Fruit fly (Drosophila melanogaster) whole organism, wandering third instar larva: ENCODE results near the gene osp.
A peak's percentile ranks its signal among the peaks of the same experiment; 100 is the strongest.

Experiments used
- Abd-B ChIP-seq: fragments of >200 bp; optimal IDR thresholded peaks from 2 replicates; lab custom pipeline; 2017; ENCODE audit warnings: missing biosample characterization, missing genetic modification characterization
- CG32264 ChIP-seq: fragments of 200-800 bp; sonication (Bioruptor generic); optimal IDR thresholded peaks from 2 replicates; lab custom pipeline; 2016; ENCODE audit warnings: missing biosample characterization, missing genetic modification characterization
- CG9705 ChIP-seq: fragments of 200-800 bp; sonication (Bioruptor generic); optimal IDR thresholded peaks from 2 replicates; lab custom pipeline; 2018; ENCODE audit warnings: missing biosample characterization, mild to moderate bottlenecking, missing genetic modification characterization
- CrebA ChIP-seq: fragments of 200-800 bp; sonication (Bioruptor generic); optimal IDR thresholded peaks from 2 replicates; lab custom pipeline; 2016; ENCODE audit warnings: missing biosample characterization, mild to moderate bottlenecking, missing genetic modification characterization, borderline replicate concordance
- Dfd ChIP-seq: fragments of >200 bp; optimal IDR thresholded peaks from 2 replicates; lab custom pipeline; 2017; ENCODE audit warnings: missing biosample characterization, missing genetic modification characterization
- Dif ChIP-seq: fragments of 200-275, 200-300 bp; sonication (Bioruptor generic); optimal IDR thresholded peaks from 2 replicates; lab custom pipeline; 2018; ENCODE audit warnings: missing biosample characterization, missing genetic modification characterization; ENCODE audit not compliant: partially characterized antibody
- GATAd ChIP-seq: sonication (Bioruptor generic); optimal IDR thresholded peaks from 2 replicates; lab custom pipeline; 2016; ENCODE audit warnings: missing biosample characterization, missing genetic modification characterization
- HLH106 ChIP-seq: fragments of 200-800 bp; optimal IDR thresholded peaks from 3 replicates; lab custom pipeline; 2019; ENCODE audit warnings: missing biosample characterization, mild to moderate bottlenecking, missing genetic modification characterization, moderate library complexity
- Hnf4 ChIP-seq: fragments of 200-800 bp; sonication (Bioruptor generic); optimal IDR thresholded peaks from 2 replicates; lab custom pipeline; 2016; ENCODE audit warnings: missing biosample characterization, mild to moderate bottlenecking, missing genetic modification characterization
- Hr78 ChIP-seq: fragments of >200 bp; optimal IDR thresholded peaks from 2 replicates; lab custom pipeline; 2017; ENCODE audit warnings: missing biosample characterization, missing genetic modification characterization
- Hr83 ChIP-seq: fragments of 200-300 bp; sonication (Bioruptor generic); optimal IDR thresholded peaks from 2 replicates; lab custom pipeline; 2016; ENCODE audit warnings: missing biosample characterization, mild to moderate bottlenecking, missing genetic modification characterization, moderate library complexity; ENCODE audit not compliant: poor library complexity, severe bottlenecking
- Jra ChIP-seq: sonication (Bioruptor generic); optimal IDR thresholded peaks from 2 replicates; lab custom pipeline; 2016; ENCODE audit warnings: missing biosample characterization, missing genetic modification characterization
- Mio ChIP-seq: sonication (Bioruptor generic); optimal IDR thresholded peaks from 2 replicates; lab custom pipeline; 2016; ENCODE audit warnings: missing biosample characterization, missing genetic modification characterization
- Myc ChIP-seq: fragments of >200 bp; optimal IDR thresholded peaks from 2 replicates; lab custom pipeline; 2017
- N ChIP-seq: fragments of >200 bp; optimal IDR thresholded peaks from 2 replicates; lab custom pipeline; 2018; ENCODE audit warnings: missing biosample characterization, missing external identifiers, missing genetic modification characterization
- OdsH ChIP-seq: fragments of 200-800 bp; sonication (Bioruptor generic); optimal IDR thresholded peaks from 2 replicates; lab custom pipeline; 2016; ENCODE audit warnings: missing biosample characterization, mild to moderate bottlenecking, missing genetic modification characterization
- Rel ChIP-seq, 2 experiments: fragments of 200-800 bp; sonication (Bioruptor generic) in 1 of 2; optimal IDR thresholded peaks; 2 replicates in 1 of 2; 3 replicates in 1 of 2; lab custom pipeline; 2016 to 2019; ENCODE audit warnings: mild to moderate bottlenecking in 2 of 2, missing biosample characterization in 2 of 2, missing genetic modification characterization in 2 of 2, moderate library complexity in 1 of 2
- Sp1 ChIP-seq: fragments of 200-800 bp; sonication (Bioruptor generic); optimal IDR thresholded peaks from 3 replicates; lab custom pipeline; 2019; ENCODE audit warnings: missing biosample characterization, mild to moderate bottlenecking, missing genetic modification characterization, moderate library complexity
- Vsx2 ChIP-seq: fragments of 200-300, 225-300 bp; sonication (Bioruptor generic); optimal IDR thresholded peaks from 2 replicates; lab custom pipeline; 2018; ENCODE audit warnings: missing biosample characterization, missing genetic modification characterization; ENCODE audit not compliant: partially characterized antibody
- br ChIP-seq: fragments of 200-800 bp; sonication (Bioruptor generic); optimal IDR thresholded peaks from 2 replicates; lab custom pipeline; 2016; ENCODE audit warnings: missing biosample characterization, missing genetic modification characterization
- brk ChIP-seq: fragments of 200-800 bp; sonication (Bioruptor generic); optimal IDR thresholded peaks from 2 replicates; lab custom pipeline; 2016; ENCODE audit warnings: missing biosample characterization, mild to moderate bottlenecking, missing genetic modification characterization
- dl ChIP-seq, 2 experiments: fragments of 175-275, 200-275 bp in 1 of 2; fragments of 200-275 bp in 1 of 2; sonication (Bioruptor generic); optimal IDR thresholded peaks; lab custom pipeline; 2018; ENCODE audit warnings: mild to moderate bottlenecking in 2 of 2, missing biosample characterization in 2 of 2, missing genetic modification characterization in 2 of 2, moderate library complexity in 2 of 2; ENCODE audit not compliant: partially characterized antibody in 2 of 2, insufficient read depth in 1 of 2
- dmrt93B ChIP-seq: fragments of 200-800 bp; sonication (Bioruptor generic); optimal IDR thresholded peaks from 2 replicates; lab custom pipeline; 2018; ENCODE audit warnings: missing biosample characterization, mild to moderate bottlenecking, missing genetic modification characterization
- ey ChIP-seq: fragments of 200-800 bp; sonication (Bioruptor generic); optimal IDR thresholded peaks from 2 replicates; lab custom pipeline; 2016; ENCODE audit warnings: missing biosample characterization, missing genetic modification characterization
- foxo ChIP-seq, 2 experiments: fragments of 200-800 bp; sonication (Bioruptor generic); optimal IDR thresholded peaks; 2 replicates in 1 of 2; 3 replicates in 1 of 2; lab custom pipeline; 2016 to 2017; ENCODE audit warnings: missing biosample characterization in 2 of 2, missing genetic modification characterization in 2 of 2
- fru ChIP-seq: fragments of 200-800 bp; sonication (Bioruptor generic); optimal IDR thresholded peaks from 3 replicates; lab custom pipeline; 2016; ENCODE audit warnings: missing biosample characterization, mild to moderate bottlenecking, missing genetic modification characterization
- h ChIP-seq: fragments of 200-800 bp; sonication (Bioruptor generic); optimal IDR thresholded peaks from 3 replicates; lab custom pipeline; 2016; ENCODE audit warnings: missing biosample characterization, mild to moderate bottlenecking, missing genetic modification characterization
- jim ChIP-seq: fragments of 175-275, 200-325 bp; sonication (Bioruptor generic); optimal IDR thresholded peaks from 2 replicates; lab custom pipeline; 2016; ENCODE audit warnings: missing biosample characterization, mild to moderate bottlenecking, missing genetic modification characterization
- lola ChIP-seq: fragments of >200 bp; optimal IDR thresholded peaks from 2 replicates; lab custom pipeline; 2017; ENCODE audit warnings: missing biosample characterization, missing genetic modification characterization
- pan ChIP-seq: fragments of >200 bp; optimal IDR thresholded peaks from 2 replicates; lab custom pipeline; 2017
- psq ChIP-seq: fragments of 200-800 bp; sonication (Bioruptor generic); optimal IDR thresholded peaks from 3 replicates; lab custom pipeline; 2017; ENCODE audit warnings: missing biosample characterization, mild to moderate bottlenecking, missing genetic modification characterization, moderate library complexity
- rgr ChIP-seq: fragments of 200-800 bp; sonication (Bioruptor generic); optimal IDR thresholded peaks from 3 replicates; lab custom pipeline; 2016; ENCODE audit warnings: missing biosample characterization, mild to moderate bottlenecking, missing genetic modification characterization
- sage ChIP-seq: fragments of 200-800 bp; sonication (Bioruptor generic); optimal IDR thresholded peaks from 2 replicates; lab custom pipeline; 2016; ENCODE audit warnings: missing biosample characterization, mild to moderate bottlenecking, missing genetic modification characterization
- sv ChIP-seq: fragments of 200-800 bp; sonication (Bioruptor generic); optimal IDR thresholded peaks from 3 replicates; lab custom pipeline; 2016; ENCODE audit warnings: missing biosample characterization, missing genetic modification characterization
- tai ChIP-seq: sonication (Bioruptor generic); optimal IDR thresholded peaks from 2 replicates; lab custom pipeline; 2016; ENCODE audit warnings: missing biosample characterization, missing genetic modification characterization
- usp ChIP-seq: fragments of >200 bp; optimal IDR thresholded peaks from 2 replicates; lab custom pipeline; 2017; ENCODE audit warnings: missing biosample characterization, missing genetic modification characterization
- woc ChIP-seq: sonication (Bioruptor generic); optimal IDR thresholded peaks from 2 replicates; lab custom pipeline; 2016; ENCODE audit warnings: missing biosample characterization, mild to moderate bottlenecking, missing genetic modification characterization

The osp gene

dm6 chr2L:14556811-14557210 is 132.3 kb downstream of the osp start:
- TF ChIP-seq dl (GFP tag; optimal IDR thresholded peaks at IDR 0.05; lab: Kevin White, UChicago; ENCODE audit: insufficient read depth in 1 of 2, partially characterized antibody in 2 of 2), result no peak
- no peak for TF ChIP-seq N (GFP tag; lab: Kevin White, UChicago)
- TF ChIP-seq dmrt93B (GFP tag; lab: Kevin White, UChicago), result no peak
- no peak for TF ChIP-seq fru (GFP tag; lab: Kevin White, UChicago)
- no peak for TF ChIP-seq Jra (GFP tag; lab: Kevin White, UChicago)
- peak; percentile 81 for TF ChIP-seq sv (GFP tag; lab: Kevin White, UChicago)

dm6 chr2L:14556224-14556623 is 132.9 kb downstream of the osp start:
- TF ChIP-seq rgr (GFP tag; lab: Kevin White, UChicago) (no peak), Hnf4 (no peak), tai (GFP tag; lab: Kevin White, UChicago) (no peak), CG9705 (GFP tag; lab: Kevin White, UChicago) (no peak), brk (GFP tag; lab: Kevin White, UChicago) (no peak), woc (GFP tag; lab: Kevin White, UChicago) (no peak), Vsx2 (GFP tag; lab: Kevin White, UChicago) (no peak), N (GFP tag; lab: Kevin White, UChicago) (no peak), HLH106 (no peak), Rel (GFP tag; optimal IDR thresholded peaks at IDR 0.05; lab: Kevin White, UChicago) (no peak), Rel (tag; optimal IDR thresholded peaks at IDR 0.05; lab: Kevin White, UChicago) (no peak), fru (GFP tag; lab: Kevin White, UChicago) (no peak), Dif (GFP tag; lab: Kevin White, UChicago) (no peak), Myc (lab: Kevin White, UChicago) (no peak), psq (no peak), lola (no peak), Jra (GFP tag; lab: Kevin White, UChicago) (no peak), ey (no peak)

- no peak for TF ChIP-seq Sp1 (GFP tag; lab: Kevin White, UChicago)
- no peak for TF ChIP-seq jim (GFP tag; lab: Kevin White, UChicago)
- TF ChIP-seq CG9705 (GFP tag; lab: Kevin White, UChicago), result no peak
- TF ChIP-seq Myc (lab: Kevin White, UChicago), result no peak
- TF ChIP-seq Dfd, result no peak
- no peak for TF ChIP-seq Vsx2 (GFP tag; lab: Kevin White, UChicago)
- no peak for TF ChIP-seq sv (GFP tag; lab: Kevin White, UChicago)
- no peak for TF ChIP-seq rgr (GFP tag; lab: Kevin White, UChicago)
- no peak for TF ChIP-seq Dif (GFP tag; lab: Kevin White, UChicago)
- no peak for TF ChIP-seq lola
- TF ChIP-seq Hr83, result no peak
These were observed 134.6 kb downstream of the osp start for dm6 chr2L:14554592-14554887.

- TF ChIP-seq ey (peak; percentile 95), N (GFP tag; lab: Kevin White, UChicago) (no peak), CG32264 (peak; percentile 85), h (GFP tag; lab: Kevin White, UChicago) (peak; percentile 96), rgr (GFP tag; lab: Kevin White, UChicago) (peak; percentile 93), jim (GFP tag; lab: Kevin White, UChicago) (no peak), Vsx2 (GFP tag; lab: Kevin White, UChicago) (no peak), brk (GFP tag; lab: Kevin White, UChicago) (peak; percentile 88), sage (peak; percentile 85), pan (lab: Kevin White, UChicago) (no peak), Hr78 (no peak), dl (GFP tag; optimal IDR thresholded peaks at IDR 0.05; lab: Kevin White, UChicago; ENCODE audit: insufficient read depth in 1 of 2, partially characterized antibody in 2 of 2) (no peak), Rel (GFP tag; optimal IDR thresholded peaks at IDR 0.05; lab: Kevin White, UChicago) (peak; percentile 77), Rel (tag; optimal IDR thresholded peaks at IDR 0.05; lab: Kevin White, UChicago) (peak; percentile 44), CG9705 (GFP tag; lab: Kevin White, UChicago) (peak; percentile 81), OdsH (peak; percentile 93), psq (peak; percentile 85), CrebA (peak; percentile 69), foxo (GFP tag; optimal IDR thresholded peaks at IDR 0.05; lab: Kevin White, UChicago) (peak; percentile 60 to 94), Mio (no peak), fru (GFP tag; lab: Kevin White, UChicago) (peak; percentile 94), Sp1 (GFP tag; lab: Kevin White, UChicago) (peak; percentile 89), Jra (GFP tag; lab: Kevin White, UChicago) (peak; percentile 83), woc (GFP tag; lab: Kevin White, UChicago) (peak; percentile 85), Myc (lab: Kevin White, UChicago) (no peak), Hnf4 (peak; percentile 83), usp (GFP tag; lab: Kevin White, UChicago) (no peak), lola (no peak), HLH106 (peak; percentile 93), Hr83 (no peak), br (peak; percentile 88), Dif (GFP tag; lab: Kevin White, UChicago) (no peak), Abd-B (GFP tag; lab: Kevin White, UChicago) (no peak), dmrt93B (GFP tag; lab: Kevin White, UChicago) (peak; percentile 83), sv (GFP tag; lab: Kevin White, UChicago) (peak; percentile 24), GATAd (GFP tag; lab: Kevin White, UChicago) (peak; percentile 70), tai (GFP tag; lab: Kevin White, UChicago) (peak; percentile 60)
These were observed 135.1 kb downstream of the osp start for dm6 chr2L:14553868-14554591.
